Worm (Caenorhabditis elegans) whole organism, L4 larva: ENCODE measurements around the gene F11C7.6.

Source experiments
- T20F7.1 ChIP-seq: fragments of 200-800 bp; sonication (Bioruptor generic); optimal IDR thresholded peaks from 2 replicates; lab custom pipeline; 2018; ENCODE audit warnings: mild to moderate bottlenecking, missing genetic modification characterization, missing compliant biosample characterization
- arid-1 ChIP-seq: fragments of 200-800 bp; sonication (Bioruptor generic); conservative IDR thresholded peaks from 2 replicates; pipeline ENCODE4 v1.3.6; 2022; ENCODE audit warnings: missing genetic modification reagents, missing genetic modification characterization, missing compliant biosample characterization
- fkh-10 ChIP-seq: fragments of 150-350 bp; optimal IDR thresholded peaks from 2 replicates; lab custom pipeline; 2014; ENCODE audit warnings: missing biosample characterization, missing genetic modification reagents, missing genetic modification characterization
- fos-1 ChIP-seq: fragments of 150-350 bp; optimal IDR thresholded peaks from 2 replicates; lab custom pipeline; 2014; ENCODE audit warnings: missing biosample characterization, missing genetic modification characterization
- hlh-30 ChIP-seq: sonication (generic microtip); optimal IDR thresholded peaks from 2 replicates; lab custom pipeline; 2017; ENCODE audit warnings: antibody characterized with exemption, mild to moderate bottlenecking, missing genetic modification characterization, missing compliant biosample characterization; ENCODE audit not compliant: insufficient read depth
- jun-1 ChIP-seq: fragments of 150-350 bp; optimal IDR thresholded peaks from 2 replicates; lab custom pipeline; 2014; ENCODE audit warnings: missing biosample characterization, missing genetic modification reagents, missing genetic modification characterization
- lir-3 ChIP-seq: sonication (generic microtip); optimal IDR thresholded peaks from 2 replicates; lab custom pipeline; 2016; ENCODE audit warnings: mild to moderate bottlenecking, missing genetic modification characterization, missing compliant biosample characterization
- mxl-2 ChIP-seq: fragments of 200-800 bp; sonication (Bioruptor generic); conservative IDR thresholded peaks from 2 replicates; pipeline ENCODE4 v1.3.6; 2022; ENCODE audit warnings: missing genetic modification reagents, missing genetic modification characterization, missing compliant biosample characterization
- nhr-237 ChIP-seq: sonication (generic microtip); optimal IDR thresholded peaks from 2 replicates; lab custom pipeline; 2017; ENCODE audit warnings: missing biosample characterization, missing genetic modification characterization
- nhr-25 ChIP-seq: sonication (generic microtip); optimal IDR thresholded peaks from 2 replicates; lab custom pipeline; 2017; ENCODE audit warnings: missing genetic modification characterization, mild to moderate bottlenecking, missing compliant biosample characterization, antibody characterized with exemption, moderate library complexity, borderline replicate concordance; ENCODE audit not compliant: insufficient read depth
- unc-62 ChIP-seq, 3 experiments: fragments of 150-350 bp in 1 of 3; sonication (generic microtip); optimal IDR thresholded peaks in 2 of 3; peaks in 1 of 3; 1 replicate in 1 of 3; 2 replicates in 2 of 3; lab custom pipeline; 2014 to 2017; ENCODE audit warnings: missing biosample characterization in 3 of 3, missing genetic modification characterization in 3 of 3, missing genetic modification reagents in 3 of 3, missing genotype in 1 of 3
- zag-1 ChIP-seq: fragments of 150-350 bp; optimal IDR thresholded peaks from 2 replicates; lab custom pipeline; 2014; ENCODE audit warnings: missing biosample characterization, missing genetic modification characterization
- ztf-7 ChIP-seq: fragments of 150-350 bp; optimal IDR thresholded peaks from 2 replicates; lab custom pipeline; 2014; ENCODE audit warnings: missing biosample characterization, missing genetic modification characterization

DNA sequence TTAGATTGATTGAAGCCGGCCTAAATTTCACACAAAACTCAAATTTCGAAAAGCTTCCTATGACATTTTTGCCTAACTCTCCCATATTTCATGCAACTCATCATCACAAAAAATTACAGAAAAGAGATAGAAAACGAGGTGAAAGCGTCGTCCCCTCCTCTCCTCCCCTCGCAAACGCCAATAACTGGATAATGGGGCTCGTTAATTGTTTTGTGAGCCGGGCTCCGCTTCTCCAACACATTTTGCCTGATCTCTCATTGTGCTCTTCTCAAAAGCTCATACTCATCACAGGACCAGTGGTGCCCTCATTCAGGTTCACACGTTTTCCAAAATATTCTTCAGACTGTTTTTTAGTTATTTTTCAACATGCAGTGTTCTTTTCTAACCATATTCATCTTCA lies 27.4 kb downstream of the F11C7.6 start, which contains the start of gene pbo-6:
- TF ChIP-seq hlh-30 (no peak), unc-62 (GFP tag; optimal IDR thresholded peaks at IDR 0.05 in 1 of 2; lab: Kevin White, UChicago) (no peak), unc-62 (tag; optimal IDR thresholded peaks at IDR 0.05; lab: Kevin White, UChicago) (no peak), nhr-237 (no peak), fkh-10 (GFP tag; lab: Kevin White, UChicago) (no peak), arid-1 (GFP tag; lab: Robert Waterston, UW) (no peak), mxl-2 (GFP tag; lab: Robert Waterston, UW) (no peak), zag-1 (tag; lab: Kevin White, UChicago) (no peak), fos-1 (tag; lab: Kevin White, UChicago) (no peak), lir-3 (no peak), ztf-7 (no peak), nhr-25 (tag; lab: Kevin White, UChicago) (no peak), T20F7.1 (GFP tag; lab: Kevin White, UChicago) (no peak), jun-1 (tag; lab: Kevin White, UChicago) (no peak)
